Fruit fly (Drosophila melanogaster) whole organism, wandering third instar larva: ENCODE data around the gene CG5704.
A peak's percentile ranks its signal among the peaks of the same experiment; 100 is the strongest.

ENCODE experiments used
- Abd-B ChIP-seq: fragments of >200 bp; optimal IDR thresholded peaks from 2 replicates; lab custom pipeline; 2017; ENCODE audit warnings: missing biosample characterization, missing genetic modification characterization
- CG32264 ChIP-seq: fragments of 200-800 bp; sonication (Bioruptor generic); optimal IDR thresholded peaks from 2 replicates; lab custom pipeline; 2016; ENCODE audit warnings: missing biosample characterization, missing genetic modification characterization
- CrebA ChIP-seq: fragments of 200-800 bp; sonication (Bioruptor generic); optimal IDR thresholded peaks from 2 replicates; lab custom pipeline; 2016; ENCODE audit warnings: missing biosample characterization, mild to moderate bottlenecking, missing genetic modification characterization, borderline replicate concordance
- Dfd ChIP-seq: fragments of >200 bp; optimal IDR thresholded peaks from 2 replicates; lab custom pipeline; 2017; ENCODE audit warnings: missing biosample characterization, missing genetic modification characterization
- Dif ChIP-seq: fragments of 200-275, 200-300 bp; sonication (Bioruptor generic); optimal IDR thresholded peaks from 2 replicates; lab custom pipeline; 2018; ENCODE audit warnings: missing biosample characterization, missing genetic modification characterization; ENCODE audit not compliant: partially characterized antibody
- GATAd ChIP-seq: sonication (Bioruptor generic); optimal IDR thresholded peaks from 2 replicates; lab custom pipeline; 2016; ENCODE audit warnings: missing biosample characterization, missing genetic modification characterization
- Hnf4 ChIP-seq: fragments of 200-800 bp; sonication (Bioruptor generic); optimal IDR thresholded peaks from 2 replicates; lab custom pipeline; 2016; ENCODE audit warnings: missing biosample characterization, mild to moderate bottlenecking, missing genetic modification characterization
- Hr78 ChIP-seq: fragments of >200 bp; optimal IDR thresholded peaks from 2 replicates; lab custom pipeline; 2017; ENCODE audit warnings: missing biosample characterization, missing genetic modification characterization
- Hr83 ChIP-seq: fragments of 200-300 bp; sonication (Bioruptor generic); optimal IDR thresholded peaks from 2 replicates; lab custom pipeline; 2016; ENCODE audit warnings: missing biosample characterization, mild to moderate bottlenecking, missing genetic modification characterization, moderate library complexity; ENCODE audit not compliant: poor library complexity, severe bottlenecking
- Jra ChIP-seq: sonication (Bioruptor generic); optimal IDR thresholded peaks from 2 replicates; lab custom pipeline; 2016; ENCODE audit warnings: missing biosample characterization, missing genetic modification characterization
- Mio ChIP-seq: sonication (Bioruptor generic); optimal IDR thresholded peaks from 2 replicates; lab custom pipeline; 2016; ENCODE audit warnings: missing biosample characterization, missing genetic modification characterization
- Myc ChIP-seq: fragments of >200 bp; optimal IDR thresholded peaks from 2 replicates; lab custom pipeline; 2017
- N ChIP-seq: fragments of >200 bp; optimal IDR thresholded peaks from 2 replicates; lab custom pipeline; 2018; ENCODE audit warnings: missing biosample characterization, missing external identifiers, missing genetic modification characterization
- OdsH ChIP-seq: fragments of 200-800 bp; sonication (Bioruptor generic); optimal IDR thresholded peaks from 2 replicates; lab custom pipeline; 2016; ENCODE audit warnings: missing biosample characterization, mild to moderate bottlenecking, missing genetic modification characterization
- br ChIP-seq: fragments of 200-800 bp; sonication (Bioruptor generic); optimal IDR thresholded peaks from 2 replicates; lab custom pipeline; 2016; ENCODE audit warnings: missing biosample characterization, missing genetic modification characterization
- brk ChIP-seq: fragments of 200-800 bp; sonication (Bioruptor generic); optimal IDR thresholded peaks from 2 replicates; lab custom pipeline; 2016; ENCODE audit warnings: missing biosample characterization, mild to moderate bottlenecking, missing genetic modification characterization
- dsf ChIP-seq: sonication (Bioruptor generic); optimal IDR thresholded peaks from 2 replicates; lab custom pipeline; 2016; ENCODE audit warnings: missing biosample characterization, missing genetic modification characterization, borderline replicate concordance
- ey ChIP-seq: fragments of 200-800 bp; sonication (Bioruptor generic); optimal IDR thresholded peaks from 2 replicates; lab custom pipeline; 2016; ENCODE audit warnings: missing biosample characterization, missing genetic modification characterization
- foxo ChIP-seq, 2 experiments: fragments of 200-800 bp; sonication (Bioruptor generic); optimal IDR thresholded peaks; 2 replicates in 1 of 2; 3 replicates in 1 of 2; lab custom pipeline; 2016 to 2017; ENCODE audit warnings: missing biosample characterization in 2 of 2, missing genetic modification characterization in 2 of 2
- fru ChIP-seq: fragments of 200-800 bp; sonication (Bioruptor generic); optimal IDR thresholded peaks from 3 replicates; lab custom pipeline; 2016; ENCODE audit warnings: missing biosample characterization, mild to moderate bottlenecking, missing genetic modification characterization
- h ChIP-seq: fragments of 200-800 bp; sonication (Bioruptor generic); optimal IDR thresholded peaks from 3 replicates; lab custom pipeline; 2016; ENCODE audit warnings: missing biosample characterization, mild to moderate bottlenecking, missing genetic modification characterization
- jim ChIP-seq: fragments of 175-275, 200-325 bp; sonication (Bioruptor generic); optimal IDR thresholded peaks from 2 replicates; lab custom pipeline; 2016; ENCODE audit warnings: missing biosample characterization, mild to moderate bottlenecking, missing genetic modification characterization
- lola ChIP-seq: fragments of >200 bp; optimal IDR thresholded peaks from 2 replicates; lab custom pipeline; 2017; ENCODE audit warnings: missing biosample characterization, missing genetic modification characterization
- pan ChIP-seq: fragments of >200 bp; optimal IDR thresholded peaks from 2 replicates; lab custom pipeline; 2017
- rgr ChIP-seq: fragments of 200-800 bp; sonication (Bioruptor generic); optimal IDR thresholded peaks from 3 replicates; lab custom pipeline; 2016; ENCODE audit warnings: missing biosample characterization, mild to moderate bottlenecking, missing genetic modification characterization
- sage ChIP-seq: fragments of 200-800 bp; sonication (Bioruptor generic); optimal IDR thresholded peaks from 2 replicates; lab custom pipeline; 2016; ENCODE audit warnings: missing biosample characterization, mild to moderate bottlenecking, missing genetic modification characterization
- sv ChIP-seq: fragments of 200-800 bp; sonication (Bioruptor generic); optimal IDR thresholded peaks from 3 replicates; lab custom pipeline; 2016; ENCODE audit warnings: missing biosample characterization, missing genetic modification characterization
- tai ChIP-seq: sonication (Bioruptor generic); optimal IDR thresholded peaks from 2 replicates; lab custom pipeline; 2016; ENCODE audit warnings: missing biosample characterization, missing genetic modification characterization
- usp ChIP-seq: fragments of >200 bp; optimal IDR thresholded peaks from 2 replicates; lab custom pipeline; 2017; ENCODE audit warnings: missing biosample characterization, missing genetic modification characterization

Gene CG5704

DNA sequence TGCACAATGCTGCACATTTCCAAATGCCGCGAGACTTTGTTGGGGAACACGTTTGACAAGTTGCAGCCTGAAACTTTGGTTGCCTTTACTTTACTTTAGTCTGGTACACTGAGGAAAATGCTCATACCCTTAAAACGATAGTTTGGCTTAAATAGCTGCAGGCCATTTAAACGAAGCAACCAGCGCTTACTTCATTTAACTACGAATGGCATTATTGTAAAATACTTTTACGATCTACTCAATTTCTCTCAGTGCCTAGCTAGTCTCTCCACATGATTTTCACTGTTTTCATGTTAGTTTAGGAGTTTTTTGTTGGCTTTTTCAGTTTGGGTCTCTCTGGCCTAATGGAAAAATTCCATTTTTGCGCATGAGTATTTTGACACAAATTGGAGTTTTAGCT lies 8.8 kb downstream of the CG5704 start (continued):
- TF ChIP-seq Dfd (GFP tag; lab: Kevin White, UChicago) (no peak), CG32264 (GFP tag; lab: Kevin White, UChicago) (peak; percentile 65), br (peak; percentile 50), sv (GFP tag; lab: Kevin White, UChicago) (peak; percentile 13), sage (GFP tag; lab: Kevin White, UChicago) (peak; percentile 81), Abd-B (GFP tag; lab: Kevin White, UChicago) (no peak)

DNA sequence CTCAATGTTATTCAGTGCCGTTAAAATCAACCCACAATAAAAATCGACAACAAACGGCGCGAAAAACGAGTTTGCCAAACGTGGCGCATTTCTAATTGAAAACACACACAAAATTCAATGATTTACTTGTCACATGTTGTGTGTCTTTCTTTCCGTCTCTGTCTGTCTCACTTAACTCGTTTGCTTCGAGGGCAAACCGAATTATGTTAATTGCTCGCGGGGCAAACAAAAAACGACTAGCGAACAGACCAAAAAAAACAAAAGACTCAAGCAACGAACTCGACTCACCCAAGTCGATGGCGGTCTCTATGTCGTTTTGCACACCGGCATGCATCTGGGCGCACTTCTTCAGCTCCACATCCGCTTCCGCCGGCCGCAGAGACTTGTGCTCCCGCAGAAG lies 11.0 kb downstream of the CG5704 start:
- no peak for TF ChIP-seq foxo (GFP tag; optimal IDR thresholded peaks at IDR 0.05; lab: Kevin White, UChicago)
- TF ChIP-seq Hr78 (GFP tag; lab: Kevin White, UChicago): no peak
- no peak for TF ChIP-seq Myc (lab: Kevin White, UChicago)
- no peak for TF ChIP-seq Hnf4 (GFP tag; lab: Kevin White, UChicago)
- TF ChIP-seq fru (GFP tag; lab: Kevin White, UChicago): no peak
- TF ChIP-seq Dfd (GFP tag; lab: Kevin White, UChicago): no peak
- no peak for TF ChIP-seq br
- no peak for TF ChIP-seq ey (GFP tag; lab: Kevin White, UChicago)
- no peak for TF ChIP-seq N (GFP tag; lab: Kevin White, UChicago)
- no peak for TF ChIP-seq jim (GFP tag; lab: Kevin White, UChicago)
- TF ChIP-seq pan (lab: Kevin White, UChicago): no peak

DNA sequence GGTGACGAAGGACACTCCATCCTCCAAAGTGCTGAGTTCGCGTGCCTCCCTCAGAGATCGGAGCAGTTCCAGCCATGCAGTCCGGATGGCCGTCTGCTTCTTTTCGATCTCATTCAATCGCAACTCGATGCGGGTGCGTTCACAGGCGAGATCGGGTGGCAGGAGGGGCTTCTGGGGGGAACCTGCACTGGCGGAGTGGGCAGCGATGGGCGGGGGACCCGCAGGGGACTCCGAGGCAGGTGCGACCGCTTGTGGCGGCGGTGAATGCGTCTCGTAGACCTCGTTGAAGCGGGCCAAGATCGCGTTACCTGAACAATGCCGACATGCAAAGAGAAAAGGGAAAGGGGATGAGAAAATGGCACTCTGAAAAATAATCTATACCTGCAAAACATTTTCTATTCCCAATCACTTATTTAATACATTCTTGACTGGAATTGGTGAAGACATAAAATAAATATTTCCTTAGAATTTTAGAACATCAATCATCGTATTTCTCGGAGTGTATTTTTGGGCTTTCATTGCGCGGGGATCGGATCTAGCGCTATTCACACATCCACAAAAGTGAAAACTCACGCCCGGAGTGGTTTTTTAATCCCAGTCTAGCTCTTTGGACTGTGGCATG lies 12.0 kb downstream of the CG5704 start:
- TF ChIP-seq dsf (no peak), sage (GFP tag; lab: Kevin White, UChicago) (no peak), h (peak; percentile 24), brk (GFP tag; lab: Kevin White, UChicago) (no peak), foxo (GFP tag; optimal IDR thresholded peaks at IDR 0.05; lab: Kevin White, UChicago) (peak in 1 of 2 experiments; percentile 9)

DNA sequence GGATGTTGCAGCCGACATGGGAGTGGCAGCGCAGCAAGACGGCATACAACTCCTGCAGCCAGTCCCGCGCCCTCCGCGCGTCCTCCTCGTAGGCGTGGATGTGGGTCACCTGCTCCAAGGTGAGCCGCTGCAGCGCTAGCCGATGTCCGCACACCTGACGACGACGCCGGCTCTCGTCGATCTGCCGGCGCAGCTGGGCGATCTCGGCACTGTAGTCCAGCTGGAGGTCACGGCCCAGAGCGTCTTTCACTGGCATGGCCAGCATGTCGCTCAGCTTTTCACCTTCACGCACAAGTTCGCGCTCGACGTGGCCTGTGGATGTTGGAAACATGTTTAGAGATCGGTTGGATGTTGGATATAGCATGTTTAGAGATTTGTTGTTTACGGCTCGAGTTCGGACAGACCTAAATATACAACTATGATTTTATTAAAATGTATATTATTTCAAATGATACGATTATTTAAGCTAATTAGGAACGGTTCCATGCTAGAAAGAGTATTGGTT lies 13.3 kb downstream of the CG5704 start:
- TF ChIP-seq GATAd (no peak), usp (GFP tag; lab: Kevin White, UChicago) (no peak), tai (GFP tag; lab: Kevin White, UChicago) (no peak)

DNA sequence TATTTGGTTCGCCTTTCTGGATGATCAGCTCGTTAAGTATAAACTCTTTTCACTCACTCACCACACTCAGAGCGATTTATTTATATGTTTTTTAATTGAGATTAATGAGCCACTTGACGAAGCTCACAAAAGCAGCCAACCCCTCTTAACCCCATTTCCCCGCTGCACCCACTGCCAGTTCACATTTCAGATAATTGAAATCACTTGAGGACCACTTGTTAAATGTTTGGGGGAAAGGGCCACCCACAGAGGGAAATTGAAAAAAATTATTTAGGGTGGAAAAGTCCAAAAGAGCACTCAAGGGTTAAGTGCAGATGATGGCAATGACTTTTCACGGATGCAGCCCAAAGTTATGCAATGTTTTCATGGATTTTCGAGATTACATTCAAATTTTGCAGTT lies 18.0 kb downstream of the CG5704 start:
- TF ChIP-seq sv (GFP tag; lab: Kevin White, UChicago) (no peak), h (peak; percentile 23), Hnf4 (GFP tag; lab: Kevin White, UChicago) (no peak), sage (GFP tag; lab: Kevin White, UChicago) (no peak), fru (GFP tag; lab: Kevin White, UChicago) (peak; percentile 26), dsf (no peak), rgr (GFP tag; lab: Kevin White, UChicago) (peak; percentile 49), Dfd (GFP tag; lab: Kevin White, UChicago) (no peak), lola (GFP tag; lab: Kevin White, UChicago) (no peak), Abd-B (GFP tag; lab: Kevin White, UChicago) (no peak), br (no peak), Mio (GFP tag; lab: Kevin White, UChicago) (no peak), Jra (GFP tag; lab: Kevin White, UChicago) (no peak), usp (GFP tag; lab: Kevin White, UChicago) (no peak), foxo (GFP tag; optimal IDR thresholded peaks at IDR 0.05; lab: Kevin White, UChicago) (no peak), CrebA (no peak), Dif (GFP tag; lab: Kevin White, UChicago) (no peak), Hr83 (no peak), CG32264 (GFP tag; lab: Kevin White, UChicago) (no peak), Myc (lab: Kevin White, UChicago) (peak; percentile 33), OdsH (GFP tag; lab: Kevin White, UChicago) (peak; percentile 27), tai (GFP tag; lab: Kevin White, UChicago) (no peak)
